Worm (Caenorhabditis elegans) whole organism, young adult: Measurements from ENCODE around the gene npr-22.

Experiments
- B0035.1 ChIP-seq: sonication (generic microtip); optimal IDR thresholded peaks from 2 replicates; lab custom pipeline; 2016; ENCODE audit warnings: missing genetic modification characterization, mild to moderate bottlenecking, missing compliant biosample characterization, missing genotype, missing genetic modification reagents
- C17E4.6 ChIP-seq: fragments of 200-800 bp; sonication (Bioruptor generic); IDR thresholded peaks from 2 replicates; pipeline ENCODE4 v1.3.6; 2022; ENCODE audit warnings: missing genetic modification reagents, missing genetic modification characterization, missing compliant biosample characterization
- D2030.7 ChIP-seq: fragments of 200-800 bp; sonication (Bioruptor generic); IDR thresholded peaks from 2 replicates; pipeline ENCODE4 v1.3.6; 2022; ENCODE audit warnings: missing genetic modification reagents, missing genetic modification characterization, missing compliant biosample characterization
- F23B12.7 ChIP-seq: sonication (generic microtip); optimal IDR thresholded peaks from 2 replicates; lab custom pipeline; 2017; ENCODE audit warnings: missing genetic modification characterization, mild to moderate bottlenecking, missing compliant biosample characterization, antibody characterized with exemption, moderate library complexity; ENCODE audit not compliant: insufficient read depth
- F33H1.4 ChIP-seq: fragments of 200-800 bp; sonication (Bioruptor generic); IDR thresholded peaks from 2 replicates; pipeline ENCODE4 v1.3.6; 2022; ENCODE audit warnings: missing genetic modification reagents, missing genetic modification characterization, missing compliant biosample characterization
- F52B5.7 ChIP-seq: sonication (generic microtip); optimal IDR thresholded peaks from 2 replicates; lab custom pipeline; 2016; ENCODE audit warnings: mild to moderate bottlenecking, missing genetic modification characterization, missing compliant biosample characterization
- F55B11.4 ChIP-seq: sonication (generic microtip); optimal IDR thresholded peaks from 2 replicates; lab custom pipeline; 2016; ENCODE audit warnings: missing compliant biosample characterization, missing genetic modification characterization, borderline replicate concordance; ENCODE audit not compliant: insufficient read depth
- F57C9.4 ChIP-seq: sonication (generic microtip); optimal IDR thresholded peaks from 2 replicates; lab custom pipeline; 2017; ENCODE audit warnings: mild to moderate bottlenecking, missing genetic modification characterization, missing compliant biosample characterization
- Y56A3A.18 ChIP-seq: fragments of 200-800 bp; sonication (Bioruptor generic); IDR thresholded peaks from 2 replicates; pipeline ENCODE4 v1.3.6; 2022; ENCODE audit warnings: missing genetic modification reagents, missing genetic modification characterization, missing compliant biosample characterization
- Y79H2A.3 ChIP-seq: fragments of 200-800 bp; sonication (Bioruptor generic); conservative IDR thresholded peaks from 2 replicates; pipeline ENCODE4 v1.3.6; 2022; ENCODE audit warnings: missing genetic modification reagents, missing genetic modification characterization, missing compliant biosample characterization
- Y95B8A.8 ChIP-seq: fragments of 200-800 bp; sonication (Bioruptor generic); IDR thresholded peaks from 2 replicates; pipeline ENCODE4 v1.3.6; 2022; ENCODE audit warnings: missing genetic modification reagents, missing genetic modification characterization, missing compliant biosample characterization
- ZK185.1 ChIP-seq: sonication (generic microtip); optimal IDR thresholded peaks from 2 replicates; lab custom pipeline; 2016; ENCODE audit warnings: mild to moderate bottlenecking, missing genetic modification characterization, missing compliant biosample characterization; ENCODE audit not compliant: poor library complexity, severe bottlenecking
- aptf-2 ChIP-seq: fragments of 200-800 bp; sonication (Bioruptor generic); conservative IDR thresholded peaks from 2 replicates; pipeline ENCODE4 v1.3.6; 2022; ENCODE audit warnings: missing genetic modification reagents, missing genetic modification characterization, missing compliant biosample characterization
- attf-5 ChIP-seq: fragments of 200-800 bp; sonication (Bioruptor generic); optimal IDR thresholded peaks from 2 replicates; lab custom pipeline; 2018; ENCODE audit warnings: mild to moderate bottlenecking, missing genetic modification characterization, missing compliant biosample characterization
- bed-1 ChIP-seq: fragments of 200-800 bp; sonication (Bioruptor generic); IDR thresholded peaks from 2 replicates; pipeline ENCODE4 v1.3.6; 2022; ENCODE audit warnings: missing genetic modification reagents, missing genetic modification characterization, missing compliant biosample characterization
- cebp-1 ChIP-seq, 2 experiments: fragments of 200-800 bp in 1 of 2; sonication (Bioruptor generic) in 1 of 2; sonication (generic microtip) in 1 of 2; IDR thresholded peaks in 1 of 2; optimal IDR thresholded peaks in 1 of 2; 2 replicates each; pipeline versions ENCODE4 v1.3.6 to Lab custom; 2017 to 2022; ENCODE audit warnings: missing compliant biosample characterization in 2 of 2, missing genetic modification characterization in 2 of 2, mild to moderate bottlenecking in 1 of 2, missing genetic modification reagents in 1 of 2, moderate library complexity in 1 of 2
- ceh-91 ChIP-seq: fragments of 200-800 bp; sonication (Bioruptor generic); IDR thresholded peaks from 2 replicates; pipeline ENCODE4 v1.3.6; 2022; ENCODE audit warnings: missing genetic modification reagents, missing genetic modification characterization, missing compliant biosample characterization
- dox-1 ChIP-seq: fragments of 200-800 bp; sonication (Bioruptor generic); IDR thresholded peaks from 2 replicates; pipeline ENCODE4 v1.3.6; 2022; ENCODE audit warnings: missing genetic modification reagents, missing genetic modification characterization, missing compliant biosample characterization
- dpl-1 ChIP-seq: fragments of 150-350 bp; optimal IDR thresholded peaks from 2 replicates; lab custom pipeline; 2014; ENCODE audit warnings: missing biosample characterization, missing genetic modification reagents, missing genetic modification characterization
- efl-1 ChIP-seq: fragments of 150-350 bp; optimal IDR thresholded peaks from 2 replicates; lab custom pipeline; 2014; ENCODE audit warnings: missing biosample characterization, missing genetic modification reagents, missing genetic modification characterization
- egl-44 ChIP-seq: fragments of 200-800 bp; sonication (Bioruptor generic); IDR thresholded peaks from 2 replicates; pipeline ENCODE4 v1.3.6; 2022; ENCODE audit warnings: missing genetic modification reagents, missing genetic modification characterization, missing compliant biosample characterization
- fkh-3 ChIP-seq: sonication (generic microtip); optimal IDR thresholded peaks from 2 replicates; lab custom pipeline; 2016; ENCODE audit warnings: mild to moderate bottlenecking, missing genetic modification characterization, missing compliant biosample characterization
- hlh-26 ChIP-seq: fragments of 200-800 bp; sonication (Bioruptor generic); conservative IDR thresholded peaks from 2 replicates; pipeline ENCODE4 v1.3.6; 2022; ENCODE audit warnings: missing genetic modification reagents, missing genetic modification characterization, missing compliant biosample characterization
- hmg-1.2 ChIP-seq: fragments of 200-800 bp; sonication (Bioruptor generic); IDR thresholded peaks from 2 replicates; pipeline ENCODE4 v1.3.6; 2022; ENCODE audit warnings: missing genetic modification reagents, missing genetic modification characterization, missing compliant biosample characterization
- hmg-20 ChIP-seq: fragments of 200-800 bp; sonication (Bioruptor generic); IDR thresholded peaks from 2 replicates; pipeline ENCODE4 v1.3.6; 2022; ENCODE audit warnings: missing genetic modification reagents, missing genetic modification characterization, missing compliant biosample characterization
- hrde-1 ChIP-seq: sonication (generic microtip); optimal IDR thresholded peaks from 2 replicates; lab custom pipeline; 2016; ENCODE audit warnings: missing genetic modification characterization, mild to moderate bottlenecking, missing compliant biosample characterization, moderate library complexity, missing genotype, missing genetic modification reagents, borderline replicate concordance
- lin-35 ChIP-seq, 3 experiments: fragments of 150-350 bp in 2 of 3; sonication (generic microtip) in 1 of 3; optimal IDR thresholded peaks; 2 replicates each; lab custom pipeline; 2014 to 2018; ENCODE audit warnings: missing biosample characterization in 3 of 3, missing genetic modification characterization in 3 of 3, missing genetic modification reagents in 3 of 3
- lin-54 ChIP-seq: fragments of 200-800 bp; sonication (Bioruptor generic); optimal IDR thresholded peaks from 2 replicates; lab custom pipeline; 2018; ENCODE audit warnings: mild to moderate bottlenecking, missing genetic modification characterization, missing compliant biosample characterization
- lsl-1 ChIP-seq: fragments of 200-800 bp; sonication (Bioruptor generic); optimal IDR thresholded peaks from 2 replicates; lab custom pipeline; 2018; ENCODE audit warnings: mild to moderate bottlenecking, missing genetic modification characterization, moderate library complexity, missing compliant biosample characterization
- lsy-27 ChIP-seq: sonication (generic microtip); optimal IDR thresholded peaks from 2 replicates; lab custom pipeline; 2017; ENCODE audit warnings: missing genetic modification characterization, mild to moderate bottlenecking, missing compliant biosample characterization, antibody characterized with exemption, missing genotype, borderline replicate concordance; ENCODE audit not compliant: insufficient read depth
- madf-6 ChIP-seq: fragments of 200-800 bp; sonication (Bioruptor generic); IDR thresholded peaks from 2 replicates; pipeline ENCODE4 v1.3.6; 2022; ENCODE audit warnings: missing genetic modification reagents, missing genetic modification characterization, missing compliant biosample characterization
- madf-8 ChIP-seq: fragments of 200-800 bp; sonication (Bioruptor generic); conservative IDR thresholded peaks from 2 replicates; pipeline ENCODE4 v1.3.6; 2022; ENCODE audit warnings: missing genetic modification reagents, missing genetic modification characterization, missing compliant biosample characterization
- mcd-1 ChIP-seq: fragments of 200-800 bp; sonication (Bioruptor generic); IDR thresholded peaks from 2 replicates; pipeline ENCODE4 v1.3.6; 2022; ENCODE audit warnings: missing genetic modification reagents, missing genetic modification characterization, missing compliant biosample characterization
- nfyb-1 ChIP-seq: fragments of 200-800 bp; sonication (Bioruptor generic); IDR thresholded peaks from 2 replicates; pipeline ENCODE4 v1.3.6; 2022; ENCODE audit warnings: missing genetic modification reagents, missing genetic modification characterization, missing compliant biosample characterization
- nhr-120 ChIP-seq: fragments of 200-800 bp; sonication (Bioruptor generic); IDR thresholded peaks from 2 replicates; pipeline ENCODE4 v1.3.6; 2022; ENCODE audit warnings: missing genetic modification characterization, missing compliant biosample characterization
- pha-4 ChIP-seq: fragments of 150-350 bp; sonication (generic microtip); optimal IDR thresholded peaks from 2 replicates; lab custom pipeline; 2014; ENCODE audit warnings: missing biosample characterization, missing genetic modification reagents, missing genetic modification characterization
- rcor-1 ChIP-seq: fragments of 200-800 bp; sonication (Bioruptor generic); IDR thresholded peaks from 2 replicates; pipeline ENCODE4 v1.3.6; 2022; ENCODE audit warnings: missing genetic modification reagents, missing genetic modification characterization, missing compliant biosample characterization
- snpc-1.3 ChIP-seq: sonication (generic microtip); optimal IDR thresholded peaks from 2 replicates; lab custom pipeline; 2017; ENCODE audit warnings: missing genetic modification characterization, mild to moderate bottlenecking, missing compliant biosample characterization, antibody characterized with exemption, moderate library complexity, missing genotype, missing genetic modification reagents; ENCODE audit not compliant: insufficient read depth
- snpc-3.4 ChIP-seq: sonication (generic microtip); optimal IDR thresholded peaks from 2 replicates; lab custom pipeline; 2017; ENCODE audit warnings: missing genetic modification characterization, mild to moderate bottlenecking, missing compliant biosample characterization, antibody characterized with exemption, moderate library complexity, missing genotype, missing genetic modification reagents
- snpc-4 ChIP-seq, 5 experiments: fragments of 150-350 bp in 1 of 5; sonication (generic microtip) in 4 of 5; optimal IDR thresholded peaks; 2 replicates each; lab custom pipeline; 2014 to 2018; ENCODE audit warnings: missing genetic modification characterization in 5 of 5, missing biosample characterization in 3 of 5, antibody characterized with exemption in 2 of 5, mild to moderate bottlenecking in 2 of 5, missing compliant biosample characterization in 2 of 5, missing genotype in 2 of 5, moderate library complexity in 2 of 5, missing genetic modification reagents in 1 of 5
- tbp1 ChIP-seq: fragments of 200-800 bp; sonication (Bioruptor generic); optimal IDR thresholded peaks from 2 replicates; lab custom pipeline; 2018; ENCODE audit warnings: mild to moderate bottlenecking, missing genetic modification characterization, missing compliant biosample characterization
- unc-130 ChIP-seq: sonication (generic microtip); optimal IDR thresholded peaks from 2 replicates; lab custom pipeline; 2016; ENCODE audit warnings: missing genetic modification reagents, missing genetic modification characterization, missing compliant biosample characterization
- xnd-1 ChIP-seq: sonication (generic microtip); optimal IDR thresholded peaks from 2 replicates; lab custom pipeline; 2016; ENCODE audit warnings: missing genotype, missing genetic modification reagents, missing genetic modification characterization, missing compliant biosample characterization
- ztf-22 ChIP-seq: fragments of 200-800 bp; sonication (Bioruptor generic); optimal IDR thresholded peaks from 2 replicates; lab custom pipeline; 2018; ENCODE audit warnings: mild to moderate bottlenecking, missing genetic modification characterization, moderate library complexity, missing compliant biosample characterization

Gene npr-22

ce11 chrIV:8511056-8511455 is 48.2 kb upstream of the npr-22 start, which contains the start of gene mes-6:
Gene mes-6 (plus strand): TSS chrIV:8511284.
- peak in 2 of 3 experiments; percentile 44 to 75 for TF ChIP-seq lin-35 (GFP tag; optimal IDR thresholded peaks at IDR 0.05; lab: Kevin White, UChicago)
- no peak for TF ChIP-seq F52B5.7 (tag; lab: Kevin White, UChicago)
- TF ChIP-seq snpc-3.4 (tag; lab: Kevin White, UChicago): peak; percentile 81
- peak; percentile 72 for TF ChIP-seq F23B12.7 (tag; lab: Kevin White, UChicago)
- TF ChIP-seq hmg-20 (GFP tag; lab: Robert Waterston, UW): no peak
- TF ChIP-seq xnd-1 (tag; lab: Kevin White, UChicago): peak; percentile 59
- no peak for TF ChIP-seq fkh-3
- peak; percentile 73 for TF ChIP-seq madf-8
- TF ChIP-seq rcor-1 (GFP tag; lab: Robert Waterston, UW): 0 out of 2 replicates have a peak, but pooled peaks have one; percentile 5
- no peak for TF ChIP-seq nfyb-1
- TF ChIP-seq lsy-27: no peak
- TF ChIP-seq hrde-1 (tag; lab: Kevin White, UChicago): no peak
- TF ChIP-seq Y79H2A.3 (GFP tag; lab: Robert Waterston, UW): no peak
- peak; percentile 85 for TF ChIP-seq dpl-1 (GFP tag; lab: Kevin White, UChicago)
- no peak for TF ChIP-seq nhr-120 (GFP tag; lab: Robert Waterston, UW)
- TF ChIP-seq B0035.1 (tag; lab: Kevin White, UChicago): no peak
- no peak for TF ChIP-seq cebp-1 (GFP tag; IDR thresholded peaks at IDR 0.05; lab: Robert Waterston, UW)
- no peak for TF ChIP-seq cebp-1 (tag; optimal IDR thresholded peaks at IDR 0.05; lab: Kevin White, UChicago)
- TF ChIP-seq egl-44 (GFP tag; lab: Robert Waterston, UW): no peak
- no peak for TF ChIP-seq snpc-4 (GFP tag; optimal IDR thresholded peaks at IDR 0.05; lab: Kevin White, UChicago)
- peak in 1 of 4 experiments; percentile 71 for TF ChIP-seq snpc-4 (tag; optimal IDR thresholded peaks at IDR 0.05; lab: Kevin White, UChicago)
- peak; percentile 92 for TF ChIP-seq efl-1 (GFP tag; lab: Kevin White, UChicago)
- TF ChIP-seq hmg-1.2: peak; percentile 39; the same call in 1 of the 2 replicates
- TF ChIP-seq Y95B8A.8 (GFP tag; lab: Robert Waterston, UW): peak; percentile 28; the same call in 1 of the 2 replicates
- no peak for TF ChIP-seq C17E4.6 (GFP tag; lab: Robert Waterston, UW)
- TF ChIP-seq ceh-91 (GFP tag; lab: Robert Waterston, UW): peak; percentile 85
- no peak for TF ChIP-seq hlh-26
- TF ChIP-seq dox-1 (GFP tag; lab: Robert Waterston, UW): peak; percentile 51
- no peak for TF ChIP-seq aptf-2 (GFP tag; lab: Robert Waterston, UW)
- TF ChIP-seq ztf-22 (GFP tag; lab: Kevin White, UChicago): no peak
- TF ChIP-seq lin-54 (GFP tag; lab: Kevin White, UChicago): peak; percentile 75
- TF ChIP-seq pha-4 (tag; lab: Kevin White, UChicago): no peak
- no peak for TF ChIP-seq Y56A3A.18 (GFP tag; lab: Robert Waterston, UW)
- no peak for TF ChIP-seq attf-5 (GFP tag; lab: Kevin White, UChicago)
- TF ChIP-seq D2030.7 (GFP tag; lab: Robert Waterston, UW): peak; percentile 70
- TF ChIP-seq tbp1: peak; percentile 20
- TF ChIP-seq lsl-1 (GFP tag; lab: Kevin White, UChicago): peak; percentile 72
- TF ChIP-seq madf-6 (GFP tag; lab: Robert Waterston, UW): peak; percentile 89
- TF ChIP-seq snpc-1.3 (tag; lab: Kevin White, UChicago): peak; percentile 55
- peak; percentile 38 for TF ChIP-seq unc-130 (GFP tag; lab: Kevin White, UChicago)
- no peak for TF ChIP-seq mcd-1 (GFP tag; lab: Robert Waterston, UW)
- TF ChIP-seq F57C9.4: no peak
- peak; percentile 92 for TF ChIP-seq F33H1.4 (GFP tag; lab: Robert Waterston, UW)
- TF ChIP-seq bed-1 (GFP tag; lab: Robert Waterston, UW): no peak
- TF ChIP-seq ZK185.1: peak; percentile 53
- no peak for TF ChIP-seq F55B11.4
- TF ChIP-seq, all 124 proteins: peak for 22
